Worm (Caenorhabditis elegans) whole organism, early embryonic: Measurements from ENCODE around the gene C27H5.6.

Experiments used
- B0310.2 ChIP-seq: sonication (generic microtip); optimal IDR thresholded peaks from 2 replicates; lab custom pipeline; 2016; ENCODE audit warnings: mild to moderate bottlenecking, missing genetic modification characterization, missing compliant biosample characterization
- F13C5.2 ChIP-seq: sonication (generic microtip); optimal IDR thresholded peaks from 2 replicates; lab custom pipeline; 2017; ENCODE audit warnings: mild to moderate bottlenecking, missing genetic modification characterization, inconsistent platforms, missing compliant biosample characterization
- aly-1 ChIP-seq: sonication (generic microtip); optimal IDR thresholded peaks from 2 replicates; lab custom pipeline; 2016; ENCODE audit warnings: missing genetic modification characterization, missing compliant biosample characterization
- ama-1 ChIP-seq: fragments of 150-350 bp; optimal IDR thresholded peaks from 2 replicates; lab custom pipeline; 2014
- ceh-13 ChIP-seq: fragments of 200-800 bp; sonication (Bioruptor generic); optimal IDR thresholded peaks from 2 replicates; lab custom pipeline; 2018; ENCODE audit warnings: mild to moderate bottlenecking, missing genetic modification characterization, missing compliant biosample characterization
- ceh-36 ChIP-seq: sonication (generic microtip); optimal IDR thresholded peaks from 2 replicates; lab custom pipeline; 2016; ENCODE audit warnings: missing genetic modification characterization, inconsistent platforms, missing compliant biosample characterization
- ets-7 ChIP-seq: sonication (generic microtip); optimal IDR thresholded peaks from 2 replicates; lab custom pipeline; 2016; ENCODE audit warnings: missing genotype, missing genetic modification characterization, missing compliant biosample characterization
- flt-1 ChIP-seq: fragments of 200-800 bp; sonication (Bioruptor generic); IDR thresholded peaks from 2 replicates; pipeline ENCODE4 v1.3.6; 2022; ENCODE audit warnings: missing genetic modification characterization, missing compliant biosample characterization
- hmbx-1 ChIP-seq: sonication (generic microtip); optimal IDR thresholded peaks from 2 replicates; lab custom pipeline; 2016; ENCODE audit warnings: mild to moderate bottlenecking, missing genetic modification characterization, missing compliant biosample characterization
- hmg-4 ChIP-seq: fragments of 200-800 bp; sonication (Bioruptor generic); optimal IDR thresholded peaks from 2 replicates; lab custom pipeline; 2018; ENCODE audit warnings: mild to moderate bottlenecking, missing genetic modification characterization, missing compliant biosample characterization
- hnd-1 ChIP-seq: sonication (generic microtip); optimal IDR thresholded peaks from 2 replicates; lab custom pipeline; 2016; ENCODE audit warnings: missing genetic modification characterization, missing compliant biosample characterization
- pes-1 ChIP-seq: fragments of 200-800 bp; sonication (Bioruptor generic); IDR thresholded peaks from 2 replicates; pipeline ENCODE4 v1.3.6; 2022; ENCODE audit warnings: missing genetic modification reagents, missing genetic modification characterization, missing compliant biosample characterization
- scrt-1 ChIP-seq: fragments of 200-800 bp; sonication (Bioruptor generic); IDR thresholded peaks from 2 replicates; pipeline ENCODE4 v1.3.6; 2022; ENCODE audit warnings: missing genetic modification characterization, missing compliant biosample characterization
- sea-1 ChIP-seq: fragments of 200-800 bp; sonication (Bioruptor generic); conservative IDR thresholded peaks from 2 replicates; pipeline ENCODE4 v1.3.6; 2022; ENCODE audit warnings: missing genetic modification characterization, missing compliant biosample characterization
- tbx-11 ChIP-seq: fragments of 200-800 bp; sonication (Bioruptor generic); IDR thresholded peaks from 2 replicates; pipeline ENCODE4 v1.3.6; 2022; ENCODE audit warnings: missing genetic modification characterization, missing compliant biosample characterization
- tbx-37 ChIP-seq: fragments of 200-800 bp; sonication (Bioruptor generic); conservative IDR thresholded peaks from 2 replicates; pipeline ENCODE4 v1.3.6; 2022; ENCODE audit warnings: missing genetic modification reagents, missing genetic modification characterization, missing compliant biosample characterization
- tra-4 ChIP-seq: sonication (generic microtip); optimal IDR thresholded peaks from 2 replicates; lab custom pipeline; 2017; ENCODE audit warnings: missing genetic modification characterization, missing compliant biosample characterization

Gene C27H5.6

DNA sequence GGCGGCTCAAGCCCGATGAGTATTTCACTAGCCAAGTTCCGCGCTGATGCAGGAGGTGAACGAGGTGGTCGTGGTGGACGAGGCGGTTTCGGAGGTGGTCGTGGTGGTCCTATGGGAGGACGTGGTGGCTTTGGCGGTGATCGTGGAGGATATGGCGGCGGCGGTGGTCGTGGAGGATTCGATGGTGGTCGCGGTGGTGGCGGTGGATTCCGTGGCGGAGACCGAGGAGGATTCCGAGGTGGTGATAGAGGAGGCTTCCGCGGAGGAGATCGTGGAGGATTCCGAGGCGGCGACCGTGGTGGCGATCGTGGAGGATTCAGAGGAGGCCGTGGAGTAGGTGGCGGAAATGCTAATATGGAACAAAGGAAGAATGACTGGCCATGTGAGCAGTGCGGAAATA, 32.3 kb downstream of the C27H5.6 start:
- TF ChIP-seq aly-1 (tag; lab: Kevin White, UChicago) = peak; percentile 38
- TF ChIP-seq tbx-11 (GFP tag; lab: Robert Waterston, UW) = no peak

DNA sequence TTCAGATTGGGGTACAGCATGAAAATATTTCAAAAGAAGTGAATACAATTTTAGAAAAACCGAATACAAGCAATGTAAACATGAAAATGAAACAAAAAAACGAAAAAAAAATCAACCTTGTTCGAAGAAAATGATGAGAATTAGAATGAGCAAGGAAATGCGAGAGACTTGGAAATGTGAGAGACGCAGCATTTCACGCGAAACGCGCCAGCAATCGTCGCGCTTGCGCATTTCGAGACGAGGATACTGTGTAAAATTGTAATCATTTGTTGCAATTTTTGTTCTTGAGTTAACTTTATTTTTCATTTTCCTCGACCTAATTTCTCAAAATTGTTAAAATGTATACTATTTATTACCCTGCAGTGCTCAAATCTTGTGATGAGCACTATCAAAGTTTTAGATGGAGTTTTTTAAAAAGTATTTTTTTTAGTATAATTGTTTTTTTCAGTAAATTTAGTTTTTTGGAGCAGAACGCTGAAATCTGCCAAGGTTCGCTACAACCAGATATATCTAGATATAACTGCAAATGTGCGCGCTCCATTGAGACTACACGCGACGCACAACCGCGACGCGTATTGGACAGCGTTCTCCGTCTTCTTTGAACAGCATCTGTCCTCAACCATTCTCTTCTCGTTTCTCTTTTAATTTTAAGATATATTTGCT, 34.9 kb downstream of the C27H5.6 start, which contains the start of gene fust-1:
TSS of gene fust-1 (plus strand) at position 613 of the 663 bp plus-strand sequence.
- TF ChIP-seq ets-7 (tag; lab: Kevin White, UChicago) (no peak), tbx-37 (GFP tag; lab: Robert Waterston, UW) (peak; percentile 33; the same call in 1 of the 2 replicates), ceh-13 (GFP tag; lab: Kevin White, UChicago) (no peak), B0310.2 (no peak), pes-1 (GFP tag; lab: Robert Waterston, UW) (peak; percentile 77), ceh-36 (tag; lab: Kevin White, UChicago) (peak; percentile 39), aly-1 (tag; lab: Kevin White, UChicago) (no peak), hnd-1 (tag; lab: Kevin White, UChicago) (peak; percentile 1), sea-1 (GFP tag; lab: Robert Waterston, UW) (no peak; the same call in 1 of the 2 replicates), hmbx-1 (peak; percentile 19), hmg-4 (peak; percentile 46), flt-1 (peak; percentile 64; the same call in 1 of the 2 replicates), tbx-11 (GFP tag; lab: Robert Waterston, UW) (peak; percentile 48; the same call in 1 of the 2 replicates), tra-4 (tag; lab: Kevin White, UChicago) (no peak), ama-1 (lab: Kevin White, UChicago) (no peak), scrt-1 (GFP tag; lab: Robert Waterston, UW) (peak; percentile 58; the same call in 1 of the 2 replicates), F13C5.2 (peak; percentile 89)

DNA sequence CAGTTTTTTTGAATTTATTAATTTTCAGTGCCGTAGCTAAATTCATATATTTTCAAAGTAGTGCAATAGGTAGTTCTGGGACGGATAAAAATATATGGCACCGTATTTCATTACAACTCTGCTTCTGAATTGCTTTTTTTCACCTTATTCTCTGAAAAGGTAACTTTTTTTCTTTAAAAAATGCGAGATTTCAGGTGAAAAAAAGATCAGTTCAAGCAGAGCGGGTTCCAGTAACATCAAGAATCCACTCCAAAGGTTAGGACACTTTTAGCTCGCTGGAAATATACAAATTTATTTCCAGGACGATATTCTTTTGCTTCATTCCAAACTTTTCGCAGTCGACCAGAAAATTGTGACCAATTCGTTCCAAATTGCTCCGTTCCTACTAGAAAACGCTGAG, 38.9 kb downstream of the C27H5.6 start, which contains the start of gene T07F8.1:
TSS of gene T07F8.1 (plus strand) at position 301 of the 400 bp plus-strand sequence.
- TF ChIP-seq tbx-11 (GFP tag; lab: Robert Waterston, UW) (no peak), hmbx-1 (no peak)

DNA sequence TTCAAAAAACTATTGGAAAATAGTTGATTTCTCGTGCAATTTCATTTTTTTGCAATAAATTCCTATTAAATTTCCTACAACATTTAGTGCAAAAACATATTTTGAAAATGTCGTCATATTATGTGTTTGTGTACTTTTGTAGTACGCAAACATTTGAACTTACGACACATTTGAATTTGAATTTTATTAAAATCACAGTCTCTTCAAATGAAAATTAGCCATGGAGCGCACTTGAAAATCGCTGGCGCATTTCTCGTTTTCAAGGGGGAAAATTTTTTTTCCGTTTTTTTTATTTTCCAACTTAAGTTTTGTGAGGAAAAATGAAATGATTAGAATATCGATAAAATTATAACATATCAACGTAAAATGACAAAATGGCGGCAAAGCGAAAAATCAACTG, 39.5 kb downstream of the C27H5.6 start:
- TF ChIP-seq F13C5.2 = no peak
- no peak for TF ChIP-seq hmbx-1
- TF ChIP-seq ceh-36 (tag; lab: Kevin White, UChicago) = no peak
- no peak for TF ChIP-seq tbx-37 (GFP tag; lab: Robert Waterston, UW)
- TF ChIP-seq tra-4 (tag; lab: Kevin White, UChicago) = no peak
- TF ChIP-seq aly-1 (tag; lab: Kevin White, UChicago) = no peak
- TF ChIP-seq B0310.2 = no peak
- TF ChIP-seq pes-1 (GFP tag; lab: Robert Waterston, UW) = no peak
- no peak for TF ChIP-seq scrt-1 (GFP tag; lab: Robert Waterston, UW)
- no peak for TF ChIP-seq hmg-4
- no peak for TF ChIP-seq ceh-13 (GFP tag; lab: Kevin White, UChicago)
- no peak for TF ChIP-seq ets-7 (tag; lab: Kevin White, UChicago)
- TF ChIP-seq ama-1 (lab: Kevin White, UChicago) = no peak
- TF ChIP-seq sea-1 (GFP tag; lab: Robert Waterston, UW) = no peak
- no peak for TF ChIP-seq hnd-1 (tag; lab: Kevin White, UChicago)
- TF ChIP-seq tbx-11 (GFP tag; lab: Robert Waterston, UW) = no peak

- TF ChIP-seq ets-7 (tag; lab: Kevin White, UChicago) (no peak), hnd-1 (tag; lab: Kevin White, UChicago) (no peak), flt-1 (no peak), tbx-11 (GFP tag; lab: Robert Waterston, UW) (no peak), hmbx-1 (no peak)
Observed at ce11 chrII:7146240-7146639, 40.8 kb downstream of the C27H5.6 start.

- TF ChIP-seq ceh-13 (GFP tag; lab: Kevin White, UChicago) = no peak
- no peak for TF ChIP-seq ceh-36 (tag; lab: Kevin White, UChicago)
- no peak for TF ChIP-seq sea-1 (GFP tag; lab: Robert Waterston, UW)
Observed at ce11 chrII:7144307-7144706, 42.7 kb downstream of the C27H5.6 start, which contains the start of gene npr-31. Gene npr-31 (plus strand): TSS chrII:7144607.

DNA sequence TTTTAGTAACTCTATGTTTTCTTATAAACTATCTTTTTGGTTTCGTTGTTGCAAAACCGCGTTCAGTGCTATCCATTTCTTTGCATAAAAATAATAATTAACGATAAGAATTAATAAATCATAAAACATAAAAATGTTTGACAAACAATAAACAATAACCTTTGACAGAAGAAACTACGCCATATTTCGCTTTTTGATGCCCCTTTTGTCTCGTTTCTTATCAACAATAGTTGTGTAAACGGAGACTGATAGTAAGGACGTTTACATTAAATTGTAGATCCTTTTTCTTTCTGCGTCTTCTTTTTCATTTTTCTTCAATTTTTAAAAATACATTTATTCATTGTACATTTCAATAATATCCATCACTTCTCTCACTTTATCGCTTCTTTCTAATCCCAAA, 47.9 kb downstream of the C27H5.6 start:
- TF ChIP-seq tbx-11 (GFP tag; lab: Robert Waterston, UW) = no peak
- no peak for TF ChIP-seq tbx-37 (GFP tag; lab: Robert Waterston, UW)
- no peak for TF ChIP-seq F13C5.2
- no peak for TF ChIP-seq hmg-4
- TF ChIP-seq tra-4 (tag; lab: Kevin White, UChicago) = no peak
- no peak for TF ChIP-seq ceh-13 (GFP tag; lab: Kevin White, UChicago)
- no peak for TF ChIP-seq hnd-1 (tag; lab: Kevin White, UChicago)
- TF ChIP-seq hmbx-1 = no peak
- no peak for TF ChIP-seq aly-1 (tag; lab: Kevin White, UChicago)
- TF ChIP-seq pes-1 (GFP tag; lab: Robert Waterston, UW) = no peak
- no peak for TF ChIP-seq scrt-1 (GFP tag; lab: Robert Waterston, UW)
- no peak for TF ChIP-seq B0310.2
- no peak for TF ChIP-seq flt-1
- TF ChIP-seq ama-1 (lab: Kevin White, UChicago) = no peak
- no peak for TF ChIP-seq ceh-36 (tag; lab: Kevin White, UChicago)
- no peak for TF ChIP-seq sea-1 (GFP tag; lab: Robert Waterston, UW)
